Fruit fly (Drosophila melanogaster) whole organism: Measurements from ENCODE around the gene Ero1L.

Experiments used
- CG8478 ChIP-seq: fragments of >200 bp; optimal IDR thresholded peaks from 2 replicates; lab custom pipeline; 2018; ENCODE audit warnings: inconsistent platforms
- Dll ChIP-seq: fragments of >200 bp; optimal IDR thresholded peaks from 2 replicates; lab custom pipeline; 2017
- EcR ChIP-seq, 2 experiments: fragments of >200 bp; optimal IDR thresholded peaks; 2 replicates each; lab custom pipeline; 2017; ENCODE audit warnings: missing biosample characterization in 2 of 2, missing genetic modification characterization in 2 of 2, missing genetic modification reagents in 2 of 2
- pan ChIP-seq: fragments of >200 bp; optimal IDR thresholded peaks from 2 replicates; lab custom pipeline; 2017
- psq ChIP-seq: fragments of >200 bp; optimal IDR thresholded peaks from 2 replicates; lab custom pipeline; 2017
- usp ChIP-seq: fragments of >200 bp; optimal IDR thresholded peaks from 2 replicates; lab custom pipeline; 2017; ENCODE audit warnings: missing biosample characterization, missing genetic modification characterization, mixed read lengths

- TF ChIP-seq psq (lab: Kevin White, UChicago) (no peak), usp (GFP tag; lab: Kevin White, UChicago) (no peak), EcR (GFP tag; optimal IDR thresholded peaks at IDR 0.05; lab: Kevin White, UChicago) (no peak), Dll (lab: Kevin White, UChicago) (no peak), CG8478 (lab: Kevin White, UChicago) (no peak), pan (no peak)
Observed at dm6 chr3L:4221226-4221770, 51.1 kb downstream of the Ero1L start.
